Worm (Caenorhabditis elegans) whole organism, late embryonic: ENCODE measurements around the gene tomm-40.

Experiments used
- F13H6.1 ChIP-seq: sonication (generic microtip); optimal IDR thresholded peaks from 2 replicates; lab custom pipeline; 2016; ENCODE audit warnings: missing genetic modification characterization, missing compliant biosample characterization
- T23F11.4 ChIP-seq: fragments of 200-800 bp; sonication (Bioruptor generic); optimal IDR thresholded peaks from 2 replicates; lab custom pipeline; 2018; ENCODE audit warnings: mild to moderate bottlenecking, missing genetic modification characterization, missing compliant biosample characterization
- Y22D7AL.16 ChIP-seq: sonication (generic microtip); optimal IDR thresholded peaks from 2 replicates; lab custom pipeline; 2016; ENCODE audit warnings: missing genetic modification characterization, missing compliant biosample characterization
- ahr-1 ChIP-seq: sonication (generic microtip); optimal IDR thresholded peaks from 2 replicates; lab custom pipeline; 2016; ENCODE audit warnings: missing genetic modification characterization, missing compliant biosample characterization
- ceh-14 ChIP-seq: sonication (generic microtip); optimal IDR thresholded peaks from 2 replicates; lab custom pipeline; 2016; ENCODE audit warnings: missing genotype, missing genetic modification characterization, missing compliant biosample characterization
- ceh-18 ChIP-seq: sonication (generic microtip); optimal IDR thresholded peaks from 2 replicates; lab custom pipeline; 2016; ENCODE audit warnings: missing genetic modification characterization, missing compliant biosample characterization
- ceh-19 ChIP-seq: fragments of 200-800 bp; sonication (Bioruptor generic); optimal IDR thresholded peaks from 2 replicates; lab custom pipeline; 2018; ENCODE audit warnings: mild to moderate bottlenecking, missing genetic modification characterization, missing compliant biosample characterization
- ceh-22 ChIP-seq: sonication (generic microtip); optimal IDR thresholded peaks from 2 replicates; lab custom pipeline; 2017; ENCODE audit warnings: missing biosample characterization, missing genetic modification characterization
- ceh-31 ChIP-seq: sonication (generic microtip); optimal IDR thresholded peaks from 2 replicates; lab custom pipeline; 2016; ENCODE audit warnings: missing genetic modification characterization, missing compliant biosample characterization
- ceh-34 ChIP-seq: sonication (generic microtip); optimal IDR thresholded peaks from 2 replicates; lab custom pipeline; 2016; ENCODE audit warnings: mild to moderate bottlenecking, missing genetic modification characterization, missing compliant biosample characterization
- ceh-48 ChIP-seq: sonication (generic microtip); optimal IDR thresholded peaks from 2 replicates; lab custom pipeline; 2016; ENCODE audit warnings: missing genetic modification characterization, inconsistent platforms, missing compliant biosample characterization
- ceh-6 ChIP-seq: fragments of 200-800 bp; sonication (Bioruptor generic); optimal IDR thresholded peaks from 2 replicates; lab custom pipeline; 2018; ENCODE audit warnings: mild to moderate bottlenecking, missing genetic modification characterization, missing compliant biosample characterization
- ceh-9 ChIP-seq: sonication (generic microtip); optimal IDR thresholded peaks from 2 replicates; lab custom pipeline; 2016; ENCODE audit warnings: mild to moderate bottlenecking, missing genetic modification characterization, inconsistent platforms, missing compliant biosample characterization
- che-1 ChIP-seq: sonication (generic microtip); optimal IDR thresholded peaks from 2 replicates; lab custom pipeline; 2016; ENCODE audit warnings: mild to moderate bottlenecking, missing genetic modification characterization, missing compliant biosample characterization
- elt-4 ChIP-seq: sonication (generic microtip); optimal IDR thresholded peaks from 2 replicates; lab custom pipeline; 2016; ENCODE audit warnings: missing genetic modification characterization, missing compliant biosample characterization
- ets-4 ChIP-seq: sonication (generic microtip); optimal IDR thresholded peaks from 2 replicates; lab custom pipeline; 2016; ENCODE audit warnings: missing genetic modification characterization, missing compliant biosample characterization
- fax-1 ChIP-seq: sonication (generic microtip); optimal IDR thresholded peaks from 2 replicates; lab custom pipeline; 2016; ENCODE audit warnings: missing genotype, missing genetic modification characterization, missing compliant biosample characterization
- fkh-10 ChIP-seq: fragments of 150-350 bp; optimal IDR thresholded peaks from 2 replicates; lab custom pipeline; 2014; ENCODE audit warnings: missing biosample characterization, missing genetic modification reagents, missing genetic modification characterization
- lim-6 ChIP-seq: sonication (generic microtip); optimal IDR thresholded peaks from 2 replicates; lab custom pipeline; 2016; ENCODE audit warnings: missing genetic modification characterization, missing compliant biosample characterization
- madf-2 ChIP-seq: sonication (generic microtip); optimal IDR thresholded peaks from 2 replicates; lab custom pipeline; 2017; ENCODE audit warnings: missing genetic modification characterization, missing compliant biosample characterization
- mec-3 ChIP-seq: sonication (generic microtip); optimal IDR thresholded peaks from 2 replicates; lab custom pipeline; 2016; ENCODE audit warnings: borderline replicate concordance, missing genetic modification characterization, missing compliant biosample characterization
- nfya-1 ChIP-seq: sonication (generic microtip); optimal IDR thresholded peaks from 2 replicates; lab custom pipeline; 2017; ENCODE audit warnings: missing genetic modification characterization, mild to moderate bottlenecking, missing compliant biosample characterization, antibody characterized with exemption, moderate library complexity
- npax-4 ChIP-seq: sonication (generic microtip); optimal IDR thresholded peaks from 2 replicates; lab custom pipeline; 2016; ENCODE audit warnings: missing genetic modification characterization, missing compliant biosample characterization
- pax-1 ChIP-seq: fragments of 150-350 bp; optimal IDR thresholded peaks from 2 replicates; lab custom pipeline; 2014; ENCODE audit warnings: missing biosample characterization, missing genetic modification characterization
- pha-2 ChIP-seq: sonication (generic microtip); optimal IDR thresholded peaks from 2 replicates; lab custom pipeline; 2017; ENCODE audit warnings: mild to moderate bottlenecking, missing genetic modification characterization, missing compliant biosample characterization
- pqm-1 ChIP-seq: sonication (generic microtip); optimal IDR thresholded peaks from 2 replicates; lab custom pipeline; 2016; ENCODE audit warnings: missing genetic modification characterization, missing compliant biosample characterization
- pros-1 ChIP-seq: fragments of 150-350 bp; optimal IDR thresholded peaks from 2 replicates; lab custom pipeline; 2014; ENCODE audit warnings: missing biosample characterization, missing genetic modification reagents, missing genetic modification characterization
- ref-2 ChIP-seq: sonication (generic microtip); optimal IDR thresholded peaks from 2 replicates; lab custom pipeline; 2016; ENCODE audit warnings: missing genetic modification characterization, missing compliant biosample characterization
- rnt-1 ChIP-seq: sonication (generic microtip); optimal IDR thresholded peaks from 2 replicates; lab custom pipeline; 2016; ENCODE audit warnings: missing genetic modification characterization, missing compliant biosample characterization
- sdc-2 ChIP-seq: sonication (generic microtip); optimal IDR thresholded peaks from 2 replicates; lab custom pipeline; 2016; ENCODE audit warnings: missing genotype, missing genetic modification characterization, missing compliant biosample characterization
- tbx-2 ChIP-seq: sonication (generic microtip); optimal IDR thresholded peaks from 2 replicates; lab custom pipeline; 2016; ENCODE audit warnings: missing genetic modification characterization, missing compliant biosample characterization
- tbx-7 ChIP-seq: sonication (generic microtip); optimal IDR thresholded peaks from 2 replicates; lab custom pipeline; 2016; ENCODE audit warnings: missing genotype, missing genetic modification characterization, missing compliant biosample characterization
- ttx-3 ChIP-seq: sonication (generic microtip); optimal IDR thresholded peaks from 2 replicates; lab custom pipeline; 2016; ENCODE audit warnings: missing genetic modification reagents, missing genetic modification characterization, missing compliant biosample characterization
- unc-3 ChIP-seq, 2 experiments: fragments of 200-800 bp in 1 of 2; sonication (Bioruptor generic) in 1 of 2; sonication (generic microtip) in 1 of 2; conservative IDR thresholded peaks in 1 of 2; optimal IDR thresholded peaks in 1 of 2; 2 replicates each; pipeline versions ENCODE4 v1.3.6 to Lab custom; 2016 to 2022; ENCODE audit warnings: missing compliant biosample characterization in 2 of 2, missing genetic modification characterization in 2 of 2, missing genetic modification reagents in 1 of 2
- unc-42 ChIP-seq: sonication (generic microtip); optimal IDR thresholded peaks from 2 replicates; lab custom pipeline; 2016; ENCODE audit warnings: missing genotype, missing genetic modification characterization, missing compliant biosample characterization
- unc-55 ChIP-seq: sonication (generic microtip); optimal IDR thresholded peaks from 2 replicates; lab custom pipeline; 2017; ENCODE audit warnings: missing biosample characterization, missing genetic modification reagents, missing genetic modification characterization

Gene tomm-40

ce11 chrII:8956896-8957295 lies 16.5 kb downstream of the tomm-40 start:
- no peak for TF ChIP-seq unc-55 (GFP tag; lab: Kevin White, UChicago)
- no peak for TF ChIP-seq pha-2 (tag; lab: Kevin White, UChicago)
- TF ChIP-seq fax-1 (tag; lab: Kevin White, UChicago): no peak
- no peak for TF ChIP-seq F13H6.1 (tag; lab: Kevin White, UChicago)
- TF ChIP-seq madf-2: no peak
- TF ChIP-seq unc-42 (tag; lab: Kevin White, UChicago): peak; percentile 95
- peak; percentile 9 for TF ChIP-seq ceh-14 (tag; lab: Kevin White, UChicago)
- no peak for TF ChIP-seq ceh-9 (tag; lab: Kevin White, UChicago)
- no peak for TF ChIP-seq tbx-2 (tag; lab: Kevin White, UChicago)
- TF ChIP-seq, all 69 proteins: peak for 2

- TF ChIP-seq ceh-6: no peak
- no peak for TF ChIP-seq unc-3 (GFP tag; conservative IDR thresholded peaks at IDR 0.05; lab: Robert Waterston, UW)
- TF ChIP-seq unc-3 (tag; optimal IDR thresholded peaks at IDR 0.05; lab: Kevin White, UChicago): no peak
- no peak for TF ChIP-seq tbx-7 (tag; lab: Kevin White, UChicago)
- no peak for TF ChIP-seq ttx-3 (tag; lab: Kevin White, UChicago)
- no peak for TF ChIP-seq pqm-1 (tag; lab: Kevin White, UChicago)
- TF ChIP-seq ceh-22: no peak
- no peak for TF ChIP-seq fkh-10 (GFP tag; lab: Kevin White, UChicago)
- no peak for TF ChIP-seq pha-2 (tag; lab: Kevin White, UChicago)
Measured at ce11 chrII:8953703-8954102, 19.7 kb downstream of the tomm-40 start.

DNA sequence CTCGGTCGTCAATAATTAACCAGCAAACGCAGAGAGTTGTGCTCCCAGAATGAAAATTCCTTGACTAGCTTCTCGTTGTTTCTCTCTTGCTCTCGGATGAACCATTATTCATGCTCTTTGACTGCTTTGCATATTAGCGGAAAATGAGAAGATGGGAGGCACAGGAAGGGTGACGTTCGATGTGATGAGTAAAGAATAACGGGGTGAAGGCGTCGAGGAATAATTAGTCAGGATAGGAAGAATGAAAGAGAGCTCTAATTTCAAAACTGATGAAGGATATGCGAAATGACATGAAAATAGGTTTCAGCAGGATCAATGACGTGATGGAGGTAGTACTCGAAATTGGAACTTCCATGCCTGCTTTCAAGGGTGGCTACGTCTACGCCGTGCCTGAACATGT lies 22.1 kb downstream of the tomm-40 start:
- TF ChIP-seq ets-4: no peak
- no peak for TF ChIP-seq sdc-2 (tag; lab: Kevin White, UChicago)
- TF ChIP-seq ceh-14 (tag; lab: Kevin White, UChicago): peak; percentile 27
- no peak for TF ChIP-seq ceh-18
- no peak for TF ChIP-seq T23F11.4 (GFP tag; lab: Kevin White, UChicago)
- TF ChIP-seq ceh-34 (tag; lab: Kevin White, UChicago): no peak
- no peak for TF ChIP-seq ttx-3 (tag; lab: Kevin White, UChicago)
- no peak for TF ChIP-seq rnt-1
- no peak for TF ChIP-seq Y22D7AL.16 (tag; lab: Kevin White, UChicago)
- peak; percentile 43 for TF ChIP-seq ceh-31 (tag; lab: Kevin White, UChicago)

- TF ChIP-seq unc-42 (tag; lab: Kevin White, UChicago): peak; percentile 54
- TF ChIP-seq T23F11.4 (GFP tag; lab: Kevin White, UChicago): no peak
- TF ChIP-seq ref-2 (tag; lab: Kevin White, UChicago): no peak
Measured at ce11 chrII:8948640-8949039, 24.7 kb downstream of the tomm-40 start.

DNA sequence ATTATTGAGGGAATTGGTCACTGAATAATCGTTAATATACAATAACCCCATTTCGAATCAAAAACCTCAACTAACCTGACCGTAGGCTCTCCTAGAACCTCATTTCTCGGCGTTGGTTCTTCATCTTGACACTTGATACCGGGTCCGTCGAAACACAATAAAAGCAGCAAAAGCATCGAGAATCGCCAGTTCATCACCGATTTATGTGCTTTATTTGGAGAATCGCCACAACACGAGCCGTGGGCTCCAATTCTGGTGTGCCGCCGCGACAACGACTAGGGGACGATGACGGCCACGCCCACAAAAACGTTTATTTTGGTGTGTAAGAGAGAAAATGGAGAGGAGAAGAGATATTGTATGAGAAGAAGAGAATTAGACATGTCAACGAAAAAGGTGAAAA lies 26.0 kb downstream of the tomm-40 start, which contains the start of gene cutl-15:
cutl-15 (minus strand) TSS at position 298 of the 400 bp plus-strand sequence.
- TF ChIP-seq lim-6: no peak
- TF ChIP-seq pax-1 (tag; lab: Kevin White, UChicago): no peak
- no peak for TF ChIP-seq che-1
- no peak for TF ChIP-seq madf-2
- no peak for TF ChIP-seq nfya-1
- TF ChIP-seq ceh-19 (GFP tag; lab: Kevin White, UChicago): no peak
- no peak for TF ChIP-seq ceh-48 (tag; lab: Kevin White, UChicago)
- no peak for TF ChIP-seq ceh-18
- TF ChIP-seq pqm-1 (tag; lab: Kevin White, UChicago): no peak
- no peak for TF ChIP-seq ref-2 (tag; lab: Kevin White, UChicago)
- TF ChIP-seq npax-4: no peak
- no peak for TF ChIP-seq pros-1
- no peak for TF ChIP-seq mec-3 (tag; lab: Kevin White, UChicago)
- no peak for TF ChIP-seq ahr-1 (tag; lab: Kevin White, UChicago)
- no peak for TF ChIP-seq elt-4 (tag; lab: Kevin White, UChicago)
- TF ChIP-seq, all 69 proteins: peak for 0
